Worm (Caenorhabditis elegans): Measurements from ENCODE around the gene ZK1320.9.

DNA sequence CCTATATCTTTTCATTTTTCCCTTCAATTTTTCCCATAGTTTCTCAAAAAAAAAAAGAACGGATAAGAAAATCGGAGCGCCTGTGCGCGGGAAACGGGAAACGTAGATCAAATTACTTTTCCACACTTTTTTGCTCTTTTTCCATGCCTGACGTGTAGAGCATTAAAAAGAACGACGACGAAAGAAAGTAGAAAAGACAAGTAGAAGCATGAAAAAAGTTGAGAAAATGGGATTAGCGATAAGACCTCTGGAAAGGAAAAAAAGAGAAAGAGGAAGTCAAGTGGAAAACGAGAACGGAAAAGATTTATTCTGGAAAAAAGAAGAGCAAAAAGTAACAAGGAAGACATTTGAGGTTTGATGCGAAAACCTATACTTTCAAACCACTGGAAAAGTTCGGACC is 42.0 kb upstream of the ZK1320.9 start:
- TF ChIP-seq egl-27 (tag; optimal IDR thresholded peaks at IDR 0.05) (no peak), nhr-6 (tag; optimal IDR thresholded peaks at IDR 0.05) (no peak), lin-13 (GFP tag; optimal IDR thresholded peaks at IDR 0.05) (no peak), crh-2 (tag; optimal IDR thresholded peaks at IDR 0.05) (no peak), elt-1 (tag; optimal IDR thresholded peaks at IDR 0.05) (no peak), nhr-237 (tag; optimal IDR thresholded peaks at IDR 0.05) (no peak), nhr-11 (tag; optimal IDR thresholded peaks at IDR 0.05) (no peak), ceh-82 (tag; optimal IDR thresholded peaks at IDR 0.05) (no peak), unc-39 (tag; optimal IDR thresholded peaks at IDR 0.05) (no peak), nhr-23 (tag; optimal IDR thresholded peaks at IDR 0.05) (no peak), nhr-77 (tag; optimal IDR thresholded peaks at IDR 0.05) (no peak), zag-1 (tag; optimal IDR thresholded peaks at IDR 0.05) (no peak), ztf-4 (tag; optimal IDR thresholded peaks at IDR 0.05) (no peak), elt-3 (tag; optimal IDR thresholded peaks at IDR 0.05) (no peak)

Measured in whole organism, L2 larva.